Worm (Caenorhabditis elegans) whole organism, L3 larva: ENCODE measurements around the gene zmp-1.
A peak's percentile ranks its signal among the peaks of the same experiment; 100 is the strongest.

Source experiments
- ama-1 ChIP-seq: fragments of 150-350 bp; optimal IDR thresholded peaks from 2 replicates; lab custom pipeline; 2018
- ceh-16 ChIP-seq: sonication (generic microtip); optimal IDR thresholded peaks from 2 replicates; lab custom pipeline; 2017; ENCODE audit warnings: missing biosample characterization, missing genetic modification characterization
- ceh-28 ChIP-seq: fragments of 150-350 bp; optimal IDR thresholded peaks from 2 replicates; lab custom pipeline; 2014; ENCODE audit warnings: missing biosample characterization, missing genetic modification reagents, missing genetic modification characterization
- ceh-9 ChIP-seq: sonication (generic microtip); optimal IDR thresholded peaks from 2 replicates; lab custom pipeline; 2018; ENCODE audit warnings: missing biosample characterization, missing genetic modification characterization
- egl-27 ChIP-seq: sonication (generic microtip); optimal IDR thresholded peaks from 4 replicates; lab custom pipeline; 2017; ENCODE audit warnings: missing biosample characterization, missing genetic modification reagents, missing genetic modification characterization
- egl-5 ChIP-seq: fragments of 150-350 bp; optimal IDR thresholded peaks from 2 replicates; lab custom pipeline; 2017; ENCODE audit warnings: missing biosample characterization, missing genetic modification reagents, missing genetic modification characterization, inconsistent platforms
- elt-2 ChIP-seq: sonication (generic microtip); optimal IDR thresholded peaks from 2 replicates; lab custom pipeline; 2016; ENCODE audit warnings: missing genetic modification reagents, mild to moderate bottlenecking, missing genetic modification characterization, missing compliant biosample characterization
- elt-3 ChIP-seq, 3 experiments: fragments of 150-350 bp in 1 of 3; sonication (generic microtip) in 2 of 3; optimal IDR thresholded peaks; 2 replicates in 2 of 3; 4 replicates in 1 of 3; lab custom pipeline; 2014 to 2017; ENCODE audit warnings: missing biosample characterization in 3 of 3, missing genetic modification characterization in 3 of 3
- fkh-2 ChIP-seq: fragments of 150-350 bp; optimal IDR thresholded peaks from 2 replicates; lab custom pipeline; 2014; ENCODE audit warnings: missing biosample characterization, missing genetic modification reagents, missing genetic modification characterization
- hmg-11 ChIP-seq: sonication (generic microtip); optimal IDR thresholded peaks from 2 replicates; lab custom pipeline; 2016; ENCODE audit warnings: missing genetic modification characterization, missing compliant biosample characterization
- jun-1 ChIP-seq: fragments of 150-350 bp; optimal IDR thresholded peaks from 2 replicates; lab custom pipeline; 2014; ENCODE audit warnings: missing biosample characterization, missing genetic modification reagents, missing genetic modification characterization
- lin-15B ChIP-seq: fragments of 150-350 bp; optimal IDR thresholded peaks from 2 replicates; lab custom pipeline; 2014; ENCODE audit warnings: missing biosample characterization, missing genetic modification characterization
- lin-39 ChIP-seq: fragments of 150-350 bp; optimal IDR thresholded peaks from 2 replicates; lab custom pipeline; 2018; ENCODE audit warnings: missing biosample characterization, missing genetic modification reagents, missing genetic modification characterization
- mdl-1 ChIP-seq: fragments of 150-350 bp; optimal IDR thresholded peaks from 2 replicates; lab custom pipeline; 2014; ENCODE audit warnings: missing biosample characterization, missing genetic modification characterization
- mml-1 ChIP-seq: fragments of 150-350 bp; sonication (generic microtip); optimal IDR thresholded peaks from 3 replicates; lab custom pipeline; 2014; ENCODE audit warnings: missing biosample characterization, missing genetic modification characterization
- nfya-1 ChIP-seq: sonication (generic microtip); optimal IDR thresholded peaks from 2 replicates; lab custom pipeline; 2017; ENCODE audit warnings: missing genetic modification characterization, mild to moderate bottlenecking, missing compliant biosample characterization, antibody characterized with exemption, moderate library complexity; ENCODE audit not compliant: insufficient read depth
- nhr-11 ChIP-seq: fragments of 150-350 bp; optimal IDR thresholded peaks from 2 replicates; lab custom pipeline; 2014; ENCODE audit warnings: missing biosample characterization, missing genetic modification characterization
- nhr-12 ChIP-seq: fragments of 150-350 bp; optimal IDR thresholded peaks from 2 replicates; lab custom pipeline; 2014; ENCODE audit warnings: missing biosample characterization, missing genetic modification characterization
- nhr-23 ChIP-seq: fragments of 150-350 bp; optimal IDR thresholded peaks from 2 replicates; lab custom pipeline; 2014; ENCODE audit warnings: missing biosample characterization, missing genetic modification reagents, missing genetic modification characterization
- nhr-237 ChIP-seq: fragments of 150-350 bp; optimal IDR thresholded peaks from 2 replicates; lab custom pipeline; 2014; ENCODE audit warnings: missing biosample characterization, missing genetic modification characterization
- nhr-25 ChIP-seq: sonication (generic microtip); optimal IDR thresholded peaks from 2 replicates; lab custom pipeline; 2017; ENCODE audit warnings: missing biosample characterization, missing genetic modification characterization
- nhr-28 ChIP-seq: fragments of 150-350 bp; optimal IDR thresholded peaks from 2 replicates; lab custom pipeline; 2014; ENCODE audit warnings: missing biosample characterization, missing genetic modification characterization
- nhr-43 ChIP-seq: sonication (generic microtip); optimal IDR thresholded peaks from 2 replicates; lab custom pipeline; 2016; ENCODE audit warnings: mild to moderate bottlenecking, missing genetic modification characterization, missing compliant biosample characterization; ENCODE audit not compliant: poor library complexity, severe bottlenecking
- nhr-77 ChIP-seq: fragments of 150-350 bp; optimal IDR thresholded peaks from 2 replicates; lab custom pipeline; 2014; ENCODE audit warnings: missing biosample characterization, missing genetic modification characterization
- pha-4 ChIP-seq: fragments of 150-350 bp; optimal IDR thresholded peaks from 2 replicates; lab custom pipeline; 2014; ENCODE audit warnings: missing biosample characterization, missing genetic modification reagents, missing genetic modification characterization
- pqm-1 ChIP-seq: fragments of 150-350 bp; optimal IDR thresholded peaks from 2 replicates; lab custom pipeline; 2017; ENCODE audit warnings: missing biosample characterization, missing genetic modification characterization, inconsistent platforms
- sea-2 ChIP-seq: fragments of 150-350 bp; sonication (generic microtip); optimal IDR thresholded peaks from 4 replicates; lab custom pipeline; 2014; ENCODE audit warnings: missing biosample characterization, missing genetic modification reagents, missing genetic modification characterization
- skn-1 ChIP-seq: fragments of 150-350 bp; optimal IDR thresholded peaks from 2 replicates; lab custom pipeline; 2014; ENCODE audit warnings: missing biosample characterization, missing genetic modification characterization
- snpc-4 ChIP-seq: fragments of 150-350 bp; optimal IDR thresholded peaks from 2 replicates; lab custom pipeline; 2014; ENCODE audit warnings: missing biosample characterization, missing genetic modification characterization
- tbx-2 ChIP-seq: sonication (generic microtip); optimal IDR thresholded peaks from 2 replicates; lab custom pipeline; 2016; ENCODE audit warnings: mild to moderate bottlenecking, missing genetic modification characterization, missing compliant biosample characterization
- unc-39 ChIP-seq: sonication (generic microtip); optimal IDR thresholded peaks from 4 replicates; lab custom pipeline; 2017; ENCODE audit warnings: missing biosample characterization, missing genetic modification characterization
- unc-62 ChIP-seq: fragments of 150-350 bp; sonication (generic microtip); optimal IDR thresholded peaks from 4 replicates; lab custom pipeline; 2014; ENCODE audit warnings: missing biosample characterization, missing genetic modification reagents, missing genetic modification characterization
- ztf-11 ChIP-seq: fragments of 150-350 bp; optimal IDR thresholded peaks from 2 replicates; lab custom pipeline; 2014; ENCODE audit warnings: missing biosample characterization, missing genetic modification characterization
- ztf-4 ChIP-seq: fragments of 150-350 bp; optimal IDR thresholded peaks from 2 replicates; lab custom pipeline; 2014; ENCODE audit warnings: missing biosample characterization, missing genetic modification characterization

Gene zmp-1

DNA sequence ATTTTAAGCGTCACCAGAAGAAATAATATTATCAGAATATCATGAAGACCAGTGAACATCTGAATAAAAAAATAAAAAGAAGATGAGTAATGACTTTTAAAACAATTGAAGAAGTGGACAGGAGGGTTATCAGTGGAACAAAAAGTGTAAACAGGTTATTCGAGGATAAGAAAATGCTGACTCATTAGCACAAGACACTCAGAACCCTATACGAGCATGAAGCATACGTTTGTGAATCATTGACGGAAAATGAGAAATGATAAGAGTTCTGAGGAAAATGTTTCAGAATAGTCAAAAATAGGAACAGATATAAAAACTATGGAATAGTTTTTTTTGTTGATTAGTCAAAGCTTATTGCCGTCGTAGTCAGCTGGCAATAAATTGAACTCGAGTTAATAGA lies at the start of gene zmp-1:
TSS of gene zmp-1 (minus strand) at position 101 of the 400 bp plus-strand sequence.
- TF ChIP-seq ceh-28: no peak

DNA sequence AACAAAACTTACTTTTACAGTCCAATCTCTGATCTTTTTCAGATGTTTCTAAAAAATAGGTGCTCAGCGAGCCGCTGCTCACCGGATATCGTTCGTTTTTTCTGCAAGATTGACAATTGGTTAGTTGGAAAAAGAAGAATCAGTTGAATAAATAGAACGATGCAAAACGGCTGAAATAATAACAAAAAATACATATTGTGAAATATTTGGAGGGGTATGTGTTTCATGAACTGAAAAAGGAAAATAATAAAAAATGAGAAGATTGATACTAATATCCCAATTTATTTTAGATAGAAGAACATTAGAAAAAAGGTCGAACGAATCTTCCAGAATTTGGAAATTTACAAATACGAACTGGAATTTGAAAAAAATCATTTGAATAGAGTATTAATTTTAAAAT lies 49.3 kb upstream of the zmp-1 start, which contains the start of gene frm-2:
TSS of gene frm-2 (minus strand) at position 101 of the 400 bp plus-strand sequence.
- no peak for TF ChIP-seq ama-1 (lab: Kevin White, UChicago)
- TF ChIP-seq nhr-25: no peak
- no peak for TF ChIP-seq nhr-43 (tag; lab: Kevin White, UChicago)
- no peak for TF ChIP-seq ceh-9 (tag; lab: Kevin White, UChicago)
- no peak for TF ChIP-seq nfya-1 (tag; lab: Kevin White, UChicago)
- no peak for TF ChIP-seq nhr-28 (tag; lab: Kevin White, UChicago)
- no peak for TF ChIP-seq ztf-4 (tag; lab: Kevin White, UChicago)
- no peak for TF ChIP-seq unc-39 (tag; lab: Kevin White, UChicago)
- TF ChIP-seq elt-3 (tag; optimal IDR thresholded peaks at IDR 0.05; lab: Kevin White, UChicago): no peak
- TF ChIP-seq fkh-2 (tag; lab: Kevin White, UChicago): no peak
- no peak for TF ChIP-seq tbx-2 (tag; lab: Kevin White, UChicago)
- no peak for TF ChIP-seq skn-1 (tag; lab: Kevin White, UChicago)

DNA sequence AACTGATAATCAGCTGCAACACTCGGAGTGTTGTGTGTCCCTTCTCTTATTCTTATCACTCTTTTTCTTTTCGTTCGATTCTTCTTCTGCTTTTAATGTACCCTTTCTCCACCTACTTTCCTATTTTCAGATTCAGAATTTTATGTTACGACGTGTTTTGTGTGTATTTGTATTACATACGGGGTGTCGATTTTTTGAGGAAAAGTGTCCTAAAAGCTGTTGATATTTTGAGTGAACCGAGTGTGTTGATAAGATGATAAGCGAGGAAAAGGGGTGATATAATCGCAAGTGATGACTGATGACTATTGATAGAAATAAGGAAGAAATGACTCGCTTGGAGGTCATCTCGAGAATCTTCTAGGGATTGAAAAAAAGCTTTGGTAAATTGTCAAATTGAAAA lies 48.7 kb upstream of the zmp-1 start:
- TF ChIP-seq elt-2 (tag; lab: Kevin White, UChicago) (peak; percentile 88), egl-5 (tag; lab: Kevin White, UChicago) (no peak), nhr-11 (tag; lab: Kevin White, UChicago) (no peak), skn-1 (tag; lab: Kevin White, UChicago) (peak; percentile 83), pqm-1 (tag; lab: Kevin White, UChicago) (peak; percentile 85), ztf-11 (tag; lab: Kevin White, UChicago) (no peak), mdl-1 (tag; lab: Kevin White, UChicago) (no peak), nhr-12 (tag; lab: Kevin White, UChicago) (no peak), jun-1 (tag; lab: Kevin White, UChicago) (peak; percentile 50), unc-62 (GFP tag; lab: Kevin White, UChicago) (no peak), hmg-11 (no peak), pha-4 (tag; lab: Kevin White, UChicago) (peak; percentile 1)

DNA sequence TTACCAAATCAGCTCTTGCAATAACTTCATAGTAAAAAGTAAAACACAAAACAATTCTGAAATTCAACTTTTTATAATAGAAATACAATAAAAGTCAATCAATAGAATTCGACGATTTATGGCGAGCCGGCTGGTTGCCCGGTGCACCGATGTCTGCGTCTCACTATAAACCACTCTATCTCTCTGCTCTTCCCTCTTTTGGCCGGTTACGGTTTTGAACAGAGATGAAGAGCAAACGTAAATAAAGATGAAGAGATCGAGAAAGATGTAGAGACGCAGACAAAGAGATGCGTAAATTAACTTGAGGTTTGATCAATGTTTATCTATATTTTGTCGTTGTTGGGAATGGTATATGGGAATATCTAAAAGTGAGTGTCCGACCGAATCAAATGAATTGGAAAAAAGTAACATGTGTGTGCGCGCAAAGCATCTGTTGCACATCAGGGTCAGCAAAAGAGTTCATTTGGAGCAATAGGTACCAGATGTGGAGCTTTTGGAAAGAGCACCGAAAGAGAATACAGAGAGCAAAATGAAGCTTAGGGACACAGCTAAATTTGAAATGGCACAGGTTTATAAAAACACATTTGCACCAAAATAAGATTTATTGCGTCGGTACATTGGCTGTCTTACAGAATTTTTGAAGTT lies 47.6 kb upstream of the zmp-1 start:
- no peak for TF ChIP-seq mml-1 (tag; lab: Kevin White, UChicago)
- peak; percentile 93 for TF ChIP-seq pha-4 (tag; lab: Kevin White, UChicago)
- TF ChIP-seq lin-15B (tag; lab: Kevin White, UChicago): no peak
- TF ChIP-seq egl-27 (tag; lab: Kevin White, UChicago): no peak
- peak; percentile 30 for TF ChIP-seq elt-2 (tag; lab: Kevin White, UChicago)
- TF ChIP-seq mdl-1 (tag; lab: Kevin White, UChicago): no peak
- TF ChIP-seq nhr-77 (tag; lab: Kevin White, UChicago): no peak
- no peak for TF ChIP-seq egl-5 (tag; lab: Kevin White, UChicago)
- TF ChIP-seq fkh-2 (tag; lab: Kevin White, UChicago): no peak
- no peak for TF ChIP-seq nhr-25
- TF ChIP-seq nhr-28 (tag; lab: Kevin White, UChicago): no peak
- TF ChIP-seq, all 47 proteins: peak for 2

DNA sequence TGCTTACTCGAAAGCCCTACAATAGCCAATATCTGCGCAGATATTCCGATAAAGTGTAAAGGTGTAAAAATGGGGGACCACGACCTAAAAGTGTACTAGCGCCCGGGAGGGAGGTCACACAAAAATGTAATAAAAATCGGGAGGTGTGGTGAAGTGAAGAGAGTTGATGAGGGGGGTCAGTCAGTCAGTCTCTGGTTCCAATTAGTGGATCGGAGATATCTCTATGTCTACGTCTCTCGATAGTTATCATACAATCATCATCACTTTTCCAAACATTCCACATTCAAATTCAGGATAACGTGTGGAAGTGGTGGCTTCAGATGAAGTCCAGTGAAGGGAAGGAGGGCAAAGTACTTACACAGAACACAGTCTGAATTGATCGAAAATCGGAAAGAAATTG lies 43.3 kb upstream of the zmp-1 start:
- TF ChIP-seq nhr-237 (tag; lab: Kevin White, UChicago) (no peak), ama-1 (lab: Kevin White, UChicago) (no peak), lin-39 (no peak), lin-15B (tag; lab: Kevin White, UChicago) (no peak), nhr-11 (tag; lab: Kevin White, UChicago) (no peak), sea-2 (GFP tag; lab: Kevin White, UChicago) (no peak), unc-62 (GFP tag; lab: Kevin White, UChicago) (no peak), ceh-9 (tag; lab: Kevin White, UChicago) (no peak), ceh-16 (no peak), nhr-43 (tag; lab: Kevin White, UChicago) (no peak), pha-4 (tag; lab: Kevin White, UChicago) (no peak), mml-1 (tag; lab: Kevin White, UChicago) (no peak), skn-1 (tag; lab: Kevin White, UChicago) (no peak), snpc-4 (no peak), ztf-11 (tag; lab: Kevin White, UChicago) (no peak), fkh-2 (tag; lab: Kevin White, UChicago) (no peak), tbx-2 (tag; lab: Kevin White, UChicago) (no peak), nhr-23 (no peak), jun-1 (tag; lab: Kevin White, UChicago) (no peak)
